Fruit fly (Drosophila melanogaster) whole organism, larva: Measurements from ENCODE around the gene CG10064.

ENCODE experiments used
- noc ChIP-seq: fragments of 200-800 bp; sonication (Bioruptor generic); optimal IDR thresholded peaks from 3 replicates; lab custom pipeline; 2019; ENCODE audit warnings: missing biosample characterization, mild to moderate bottlenecking, missing genetic modification characterization, moderate library complexity

The CG10064 gene

DNA sequence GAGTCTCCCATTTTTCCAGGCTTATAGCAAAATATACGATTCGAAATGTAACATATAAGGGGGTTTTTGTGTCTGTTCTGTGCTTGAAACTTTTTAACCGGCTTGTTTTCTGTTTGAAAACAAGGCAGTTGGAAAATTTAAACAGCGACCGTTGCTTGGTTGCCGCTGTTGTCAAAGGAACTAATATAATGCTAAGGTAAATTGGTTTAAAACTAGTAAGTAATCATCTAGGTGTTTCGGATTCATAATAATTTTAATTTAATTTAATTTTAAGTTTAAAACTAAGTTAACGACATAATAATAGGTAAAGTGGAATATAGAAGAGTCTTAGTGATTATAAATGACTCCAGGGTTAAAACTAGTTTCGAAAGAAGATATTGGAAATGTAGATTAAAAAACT, at the start of gene CG10064:
Gene CG10064, minus strand, starts transcription at position 101 of the 400 bp plus-strand sequence.
- TF ChIP-seq noc (tag; lab: Kevin White, UChicago), result no peak

DNA sequence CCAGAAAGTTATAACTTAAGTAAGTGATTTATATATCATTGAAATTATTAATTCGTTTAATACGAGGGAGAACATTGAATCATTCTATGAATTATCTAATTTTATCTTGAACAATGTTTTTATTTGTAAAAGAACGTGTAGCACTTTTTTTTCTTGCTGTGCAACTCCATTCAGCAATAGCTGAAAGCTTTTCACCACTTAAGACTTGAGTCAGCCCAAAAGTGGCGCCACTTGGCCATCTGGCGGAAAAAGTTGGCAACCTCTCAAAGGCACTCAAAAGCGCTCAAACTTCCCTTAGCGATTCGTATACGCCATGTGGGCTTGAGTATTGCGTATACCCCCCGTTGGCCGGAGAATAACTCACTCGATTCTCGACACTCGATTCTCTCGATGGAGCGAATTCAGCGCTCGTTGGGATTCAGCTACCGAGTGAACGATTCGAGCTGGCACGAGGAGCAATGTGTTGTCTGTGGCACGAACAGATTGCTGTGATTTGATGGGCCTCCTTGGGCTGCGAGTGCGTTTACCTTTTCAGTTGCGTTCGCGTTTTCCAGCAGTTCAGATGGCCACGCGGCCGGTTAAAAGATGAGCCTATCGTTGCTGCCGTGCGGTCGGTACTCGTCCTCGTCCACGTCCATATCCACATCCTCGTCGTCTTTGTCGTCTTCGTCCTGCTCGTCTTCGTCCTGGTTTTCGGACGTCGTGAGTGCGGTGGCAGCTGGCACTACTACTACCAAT, 46.0 kb upstream of the CG10064 start:
- TF ChIP-seq noc (tag; lab: Kevin White, UChicago), result no peak

DNA sequence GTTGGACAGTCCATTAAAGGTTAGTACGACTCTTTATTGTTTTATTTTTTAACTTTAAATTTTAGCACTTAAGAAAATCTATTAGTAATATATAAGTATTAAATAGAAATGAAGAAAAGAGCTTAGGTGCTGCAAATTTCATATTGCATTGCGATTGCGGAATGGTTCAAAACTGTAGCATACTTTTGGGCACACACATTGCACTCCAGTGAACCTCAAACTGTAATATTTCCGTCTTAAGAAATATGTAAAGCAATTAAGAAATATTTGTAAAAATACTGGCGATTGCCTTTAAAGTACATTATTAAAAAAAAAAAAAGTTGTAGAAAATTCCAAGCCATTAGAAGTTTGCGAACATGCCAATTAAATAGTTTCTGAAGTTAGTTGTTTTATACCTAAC, 44.6 kb upstream of the CG10064 start:
- TF ChIP-seq noc (tag; lab: Kevin White, UChicago), result no peak

DNA sequence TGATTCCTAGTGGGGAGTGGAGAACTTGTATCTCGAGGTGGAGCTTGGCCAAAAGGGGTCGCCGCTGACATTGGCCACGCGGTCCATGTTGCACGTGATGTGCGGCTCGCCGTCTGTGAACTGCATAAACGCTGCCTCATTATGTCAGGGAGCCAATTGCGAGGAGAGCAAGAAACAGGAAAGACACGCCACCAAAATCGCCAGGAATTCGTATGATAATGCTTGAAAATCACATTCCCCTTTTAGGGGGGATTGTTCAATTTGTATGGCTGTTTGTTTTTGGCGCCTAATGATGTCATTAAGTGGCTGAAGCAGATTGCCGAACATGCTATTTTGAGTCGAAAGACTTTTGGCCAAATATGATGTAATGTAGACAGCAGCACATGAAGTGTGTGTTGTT, 42.2 kb upstream of the CG10064 start:
- TF ChIP-seq noc (tag; lab: Kevin White, UChicago), result no peak

DNA sequence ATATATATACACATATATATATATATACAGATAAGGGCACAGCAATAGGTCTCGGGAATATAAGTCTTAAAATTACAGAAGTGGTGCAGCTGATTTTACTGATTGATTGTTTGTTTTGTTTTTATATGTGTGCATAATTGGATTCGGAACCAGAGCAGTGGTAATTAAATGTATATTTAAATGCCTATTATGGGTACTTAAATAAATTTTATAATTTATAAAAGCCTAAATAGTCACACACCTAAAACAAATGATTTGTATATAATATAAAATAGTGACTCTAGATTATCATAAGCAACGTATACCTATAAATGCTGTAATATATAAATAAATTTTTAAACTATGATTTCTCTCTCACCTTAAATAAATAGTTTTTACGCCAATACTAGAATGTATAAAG, 41.7 kb upstream of the CG10064 start:
- no peak for TF ChIP-seq noc (tag; lab: Kevin White, UChicago)

DNA sequence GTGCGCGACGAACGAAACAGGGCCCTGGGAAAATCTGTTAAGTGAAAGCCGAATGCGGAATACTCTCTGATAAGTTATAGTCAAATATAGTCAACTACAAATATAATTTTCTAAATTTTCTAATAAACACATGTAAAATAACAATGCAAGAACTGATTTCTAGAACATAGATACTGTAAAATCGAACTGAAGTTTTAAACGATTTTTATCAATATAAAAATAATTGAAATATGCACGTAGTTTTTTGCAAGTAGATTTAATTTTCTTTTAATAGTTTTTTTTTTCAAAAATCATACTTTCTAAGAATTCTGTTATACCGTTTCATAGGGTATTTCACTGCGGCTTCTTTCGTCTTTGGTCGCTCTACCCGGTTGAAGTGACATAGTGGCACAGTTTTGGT, 40.7 kb upstream of the CG10064 start:
- peak; percentile 27 for TF ChIP-seq noc (tag; lab: Kevin White, UChicago)

DNA sequence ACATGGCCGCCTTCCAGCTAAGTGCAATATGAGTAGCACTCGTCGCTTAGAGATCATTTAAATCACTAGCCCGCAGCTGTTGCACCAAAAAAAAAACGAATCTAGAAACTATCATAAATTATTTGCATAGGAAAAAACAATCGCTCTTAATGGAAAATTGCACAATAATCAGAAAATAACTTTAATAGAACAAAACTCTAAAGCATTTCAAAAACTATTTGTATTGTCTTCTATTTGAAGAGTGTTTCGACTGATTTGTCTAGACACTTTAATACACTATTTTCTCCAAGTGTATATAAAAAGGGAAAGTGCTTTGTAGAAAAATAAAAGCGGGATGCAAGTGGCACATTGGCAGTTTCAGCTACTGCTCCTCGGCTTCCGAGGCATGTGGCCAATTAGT, 38.7 kb upstream of the CG10064 start:
- no peak for TF ChIP-seq noc (tag; lab: Kevin White, UChicago)

DNA sequence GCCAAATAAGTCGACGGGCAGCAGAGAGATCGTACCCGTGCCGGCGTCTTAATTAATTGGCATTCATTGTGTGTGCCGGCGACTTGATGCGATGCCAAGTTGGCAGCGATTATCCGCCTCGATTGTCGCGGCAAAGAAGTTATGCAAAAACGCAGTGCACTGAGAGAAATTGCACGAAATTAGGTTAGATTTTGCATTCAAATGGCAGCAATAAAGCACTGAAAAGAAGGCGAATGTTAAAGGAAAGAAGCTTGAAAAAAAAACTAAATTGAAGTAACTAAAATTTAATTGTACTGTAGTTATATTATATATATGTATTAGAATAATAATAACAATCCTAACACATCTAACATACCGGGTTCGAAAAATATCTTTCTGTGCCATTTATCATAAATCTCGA, 35.4 kb upstream of the CG10064 start:
- TF ChIP-seq noc (tag; lab: Kevin White, UChicago), result no peak

DNA sequence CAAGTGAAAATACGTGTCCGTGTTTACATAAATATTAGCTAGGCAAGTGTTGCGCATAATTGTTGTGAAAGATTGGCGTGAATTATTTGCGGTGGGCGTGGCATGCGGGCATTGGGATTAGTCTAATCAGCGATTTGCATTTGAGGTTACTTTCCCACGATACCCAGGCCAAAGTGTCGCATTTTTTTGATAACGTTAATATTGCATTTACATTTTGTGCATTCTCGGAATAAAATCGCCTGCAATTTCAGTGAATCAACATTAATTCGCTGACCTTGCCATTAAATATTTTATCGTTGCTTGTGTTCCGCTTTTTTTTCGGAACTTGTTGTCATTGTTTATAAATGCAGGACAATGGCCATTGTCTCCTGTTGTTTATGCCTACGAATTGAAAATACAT, 34.7 kb upstream of the CG10064 start:
- no peak for TF ChIP-seq noc (tag; lab: Kevin White, UChicago)

DNA sequence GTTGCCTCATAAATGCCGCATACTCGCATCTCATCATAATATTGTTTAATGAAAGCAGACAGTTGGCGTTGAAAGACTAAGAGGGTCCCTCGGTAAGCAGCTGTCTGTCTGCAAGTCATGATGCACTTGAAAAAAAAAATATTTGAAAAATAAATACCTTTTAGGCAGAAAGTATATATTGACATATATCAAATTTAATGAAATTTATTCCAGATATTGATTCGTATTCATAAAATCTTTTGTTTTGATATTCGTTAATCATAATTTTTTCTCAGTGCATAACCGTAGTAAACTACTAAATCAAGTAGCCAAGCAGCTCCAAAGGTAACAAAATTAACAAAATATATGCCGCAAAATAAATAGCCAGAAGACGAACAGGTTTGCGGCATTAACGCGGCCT, 34.2 kb upstream of the CG10064 start:
- TF ChIP-seq noc (tag; lab: Kevin White, UChicago), result no peak

DNA sequence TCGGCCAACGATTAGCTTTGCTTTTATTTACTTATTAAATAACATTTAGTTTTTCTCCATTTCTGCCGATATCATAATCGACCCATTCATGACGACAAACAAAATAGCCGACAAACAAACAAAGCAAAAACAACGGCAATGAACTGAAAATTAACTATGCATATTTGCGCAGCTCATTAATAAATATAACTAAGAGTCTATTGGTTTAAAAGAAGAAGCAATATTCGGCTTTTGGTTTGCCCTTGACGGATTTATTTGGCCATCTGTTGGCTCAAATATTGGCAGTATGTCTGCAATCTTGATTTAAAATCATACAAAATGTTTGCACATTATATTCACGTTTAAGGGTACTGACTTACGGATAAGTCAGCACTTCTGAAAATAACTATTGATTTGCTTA, 32.3 kb upstream of the CG10064 start:
- no peak for TF ChIP-seq noc (tag; lab: Kevin White, UChicago)

DNA sequence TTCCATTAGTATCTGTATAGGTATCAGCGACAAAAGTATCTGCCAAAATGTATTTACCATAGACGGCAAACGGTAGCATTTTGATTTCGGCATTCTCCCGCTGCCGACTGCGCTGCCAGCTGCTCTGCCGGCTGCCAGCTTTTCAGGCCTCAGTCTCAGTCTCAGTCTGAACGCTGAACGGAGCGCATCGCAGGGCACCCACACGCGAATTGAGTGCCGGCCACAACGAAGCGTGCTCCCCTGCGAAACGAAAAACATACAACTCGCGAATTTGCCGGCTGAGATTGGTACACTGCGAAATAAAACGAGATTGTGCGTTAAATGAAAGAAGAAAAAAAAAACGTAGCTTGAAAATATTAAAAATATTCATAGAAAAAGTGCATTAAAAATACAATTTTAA, 31.0 kb upstream of the CG10064 start, which contains the start of gene Mp:
Gene Mp, plus strand, starts transcription at position 152 of the 400 bp plus-strand sequence.
- TF ChIP-seq noc (tag; lab: Kevin White, UChicago), result no peak

DNA sequence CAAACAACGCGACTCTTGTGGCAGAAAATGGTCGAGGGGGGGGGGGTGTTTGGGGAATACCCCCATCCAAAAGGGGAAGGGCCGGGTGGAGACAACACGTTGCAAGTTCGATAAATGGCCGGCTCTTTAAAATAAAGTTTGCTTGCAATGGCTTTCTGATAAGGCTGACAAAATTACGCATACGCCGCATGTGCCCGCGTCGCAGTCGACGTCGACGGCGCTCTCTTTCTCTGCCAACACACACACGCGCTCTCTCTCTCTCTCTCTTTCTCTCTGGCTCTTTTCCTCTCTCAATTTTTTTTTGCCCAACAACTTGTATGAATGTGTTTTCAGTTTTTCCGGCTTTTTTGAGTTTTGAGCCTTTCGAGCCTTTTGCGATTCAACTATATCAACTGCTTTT, 29.7 kb upstream of the CG10064 start:
- no peak for TF ChIP-seq noc (tag; lab: Kevin White, UChicago)

DNA sequence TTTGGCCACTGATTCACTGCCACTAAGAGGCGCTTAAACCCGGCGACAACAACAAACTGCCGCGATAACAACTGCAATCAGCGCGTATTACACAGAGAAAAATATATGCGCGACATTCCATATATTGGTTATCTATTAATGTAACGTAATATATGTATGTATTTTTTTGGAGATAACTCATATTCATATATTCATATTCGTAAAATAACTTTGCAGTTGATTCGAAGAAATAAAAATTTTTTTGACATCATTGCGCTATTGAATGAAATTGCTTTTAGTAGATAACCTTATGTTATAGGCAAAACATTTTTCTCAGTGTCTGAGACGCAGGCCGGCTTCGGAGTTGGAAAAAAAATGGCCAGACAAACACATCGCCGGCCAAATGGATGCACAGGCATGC, 29.2 kb upstream of the CG10064 start:
- TF ChIP-seq noc (tag; lab: Kevin White, UChicago), result no peak

DNA sequence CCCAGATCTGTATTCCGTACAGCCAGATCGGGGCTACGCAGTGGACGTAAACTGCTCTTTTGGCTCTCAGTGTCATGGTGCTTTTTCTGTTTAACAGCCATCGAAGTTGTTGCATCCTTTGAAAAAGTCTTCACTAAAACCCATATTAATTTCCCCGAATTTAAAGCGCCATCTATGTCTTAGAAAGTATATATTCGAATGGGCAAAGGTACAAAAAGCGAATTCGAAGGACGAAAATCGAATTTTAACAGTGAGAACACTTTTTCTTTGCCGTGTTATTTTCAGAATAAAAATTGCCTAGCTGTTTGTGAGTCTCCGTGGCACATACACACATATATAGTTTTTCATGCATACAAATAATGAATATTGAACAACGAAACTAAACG, 27.7 kb upstream of the CG10064 start:
- TF ChIP-seq noc (tag; lab: Kevin White, UChicago), result no peak

DNA sequence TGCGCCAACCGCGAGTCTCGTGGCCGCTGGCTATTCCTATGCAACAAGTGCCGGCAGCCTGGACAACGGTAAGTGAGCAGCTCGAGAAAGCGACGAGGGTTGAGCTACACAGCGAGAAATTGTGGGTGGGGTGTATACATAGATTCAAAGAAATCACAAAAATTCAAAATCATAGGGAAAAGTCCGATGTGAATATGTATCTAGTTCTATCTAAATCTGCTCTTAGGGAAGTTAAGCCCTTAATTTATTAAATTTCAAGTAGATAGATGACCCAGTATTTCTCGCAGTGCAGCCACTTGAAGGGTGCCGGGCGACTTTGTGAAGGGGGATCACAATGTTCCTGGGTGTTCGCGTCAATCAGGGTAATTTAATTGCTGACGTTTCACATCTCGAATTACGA, 25.7 kb upstream of the CG10064 start:
- no peak for TF ChIP-seq noc (tag; lab: Kevin White, UChicago)

DNA sequence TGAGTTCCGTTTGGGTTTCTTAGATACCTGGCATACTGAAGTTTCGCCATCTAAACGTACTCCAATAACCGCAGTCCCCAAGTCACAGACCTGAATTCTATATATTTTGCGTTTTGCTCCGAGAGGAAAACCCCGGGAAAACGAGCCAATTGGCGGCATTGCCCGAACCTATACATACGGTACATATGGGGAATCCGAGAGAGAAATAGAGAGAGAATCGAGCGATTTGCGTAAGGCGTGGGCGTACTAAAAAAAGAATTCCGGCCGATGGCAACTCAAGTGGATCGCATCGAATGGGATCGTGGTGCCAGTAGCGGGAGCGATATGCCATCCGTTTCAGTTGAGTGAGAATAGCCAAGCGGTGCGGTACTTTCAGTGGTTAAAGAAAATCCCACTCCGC, 22.6 kb upstream of the CG10064 start, which contains the start of gene bin:
Gene bin, plus strand, starts transcription at position 335 of the 400 bp plus-strand sequence.
- no peak for TF ChIP-seq noc (tag; lab: Kevin White, UChicago)
